Fruit fly (Drosophila melanogaster) whole organism, embryonic: ENCODE results near the gene CG12539.

ENCODE experiments used
- Aef1 ChIP-seq: fragments of 200-800 bp; sonication (Bioruptor generic); IDR thresholded peaks from 3 replicates; pipeline ENCODE4 v1.3.6; 2022; ENCODE audit warnings: missing biosample characterization, missing genetic modification characterization
- CG10274 ChIP-seq: fragments of 200-800 bp; sonication (Bioruptor generic); optimal IDR thresholded peaks from 3 replicates; lab custom pipeline; 2017; ENCODE audit warnings: missing biosample characterization, mild to moderate bottlenecking, missing genetic modification characterization
- CG12942 ChIP-seq: fragments of 200-800 bp; sonication (Bioruptor generic); optimal IDR thresholded peaks from 3 replicates; lab custom pipeline; 2016; ENCODE audit warnings: missing biosample characterization, missing genetic modification characterization
- CG13296 ChIP-seq: fragments of 200-800 bp; sonication (Bioruptor generic); optimal IDR thresholded peaks from 3 replicates; lab custom pipeline; 2018; ENCODE audit warnings: missing biosample characterization, mild to moderate bottlenecking, missing genetic modification characterization
- CG13894 ChIP-seq: fragments of 200-800 bp; sonication (Bioruptor generic); optimal IDR thresholded peaks from 3 replicates; lab custom pipeline; 2018; ENCODE audit warnings: missing biosample characterization, mild to moderate bottlenecking, missing genetic modification characterization, moderate library complexity
- CG17359 ChIP-seq: fragments of 200-800 bp; sonication (Bioruptor generic); optimal IDR thresholded peaks from 3 replicates; lab custom pipeline; 2018; ENCODE audit warnings: missing biosample characterization, mild to moderate bottlenecking, missing genetic modification characterization, moderate library complexity
- CG2129 ChIP-seq: fragments of 200-800 bp; sonication (Bioruptor generic); IDR thresholded peaks from 2 replicates; pipeline ENCODE4 v1.3.6; 2022; ENCODE audit warnings: missing biosample characterization, missing genetic modification characterization; ENCODE audit not compliant: partially characterized antibody
- CG2202 ChIP-seq: fragments of 200-800 bp; sonication (Bioruptor generic); optimal IDR thresholded peaks from 2 replicates; lab custom pipeline; 2018; ENCODE audit warnings: missing biosample characterization, mild to moderate bottlenecking, missing genetic modification characterization
- CG2678 ChIP-seq: fragments of 200-800 bp; sonication (Bioruptor generic); optimal IDR thresholded peaks from 3 replicates; lab custom pipeline; 2019; ENCODE audit warnings: missing biosample characterization, mild to moderate bottlenecking, missing genetic modification characterization, moderate library complexity
- CG30020 ChIP-seq: fragments of 200-800 bp; optimal IDR thresholded peaks from 2 replicates; lab custom pipeline; 2019; ENCODE audit warnings: missing biosample characterization, mild to moderate bottlenecking, missing genetic modification characterization, moderate library complexity
- CG30403 ChIP-seq: fragments of 200-800 bp; sonication (Bioruptor generic); optimal IDR thresholded peaks from 3 replicates; lab custom pipeline; 2016; ENCODE audit warnings: missing biosample characterization, missing genetic modification characterization
- CG3838 ChIP-seq: fragments of 200-800 bp; sonication (Bioruptor generic); optimal IDR thresholded peaks from 3 replicates; lab custom pipeline; 2016; ENCODE audit warnings: missing biosample characterization, missing genetic modification characterization
- CG4617 ChIP-seq: fragments of 200-800 bp; sonication (Bioruptor generic); optimal IDR thresholded peaks from 3 replicates; lab custom pipeline; 2016; ENCODE audit warnings: missing biosample characterization, missing genetic modification characterization, borderline replicate concordance
- CG6689 ChIP-seq: fragments of 200-800 bp; sonication (Bioruptor generic); IDR thresholded peaks from 2 replicates; pipeline ENCODE4 v1.3.6; 2022; ENCODE audit warnings: missing biosample characterization, missing genetic modification characterization
- CG6791 ChIP-seq: fragments of 200-800 bp; sonication (Bioruptor generic); IDR thresholded peaks from 3 replicates; pipeline ENCODE4 v1.3.6; 2022; ENCODE audit warnings: missing biosample characterization, missing genetic modification characterization; ENCODE audit not compliant: partially characterized antibody
- CG8359 ChIP-seq: fragments of 200-800 bp; sonication (Bioruptor generic); optimal IDR thresholded peaks from 2 replicates; lab custom pipeline; 2017; ENCODE audit warnings: missing biosample characterization, mild to moderate bottlenecking, missing genetic modification characterization, borderline replicate concordance
- CHES-1-like ChIP-seq: fragments of 200-800 bp; sonication (Bioruptor generic); optimal IDR thresholded peaks from 2 replicates; lab custom pipeline; 2016; ENCODE audit warnings: missing biosample characterization, missing genetic modification characterization
- HmgD ChIP-seq: fragments of 200-800 bp; sonication (Bioruptor generic); optimal IDR thresholded peaks from 3 replicates; lab custom pipeline; 2016; ENCODE audit warnings: missing biosample characterization, missing genetic modification characterization
- Kr ChIP-seq: fragments of 200-800 bp; sonication (Bioruptor generic); optimal IDR thresholded peaks from 2 replicates; lab custom pipeline; 2017; ENCODE audit warnings: missing biosample characterization, mild to moderate bottlenecking, missing genetic modification characterization
- MESR4 ChIP-seq: fragments of 200-800 bp; sonication (Bioruptor generic); optimal IDR thresholded peaks from 2 replicates; lab custom pipeline; 2018; ENCODE audit warnings: missing biosample characterization, mild to moderate bottlenecking, missing genetic modification characterization, moderate library complexity
- MTF-1 ChIP-seq: fragments of 200-800 bp; sonication (Bioruptor generic); optimal IDR thresholded peaks from 2 replicates; lab custom pipeline; 2018; ENCODE audit warnings: missing biosample characterization, mild to moderate bottlenecking, missing genetic modification characterization, borderline replicate concordance
- NC2β ChIP-seq: fragments of 200-800 bp; sonication (Bioruptor generic); optimal IDR thresholded peaks from 2 replicates; lab custom pipeline; 2016; ENCODE audit warnings: missing biosample characterization, missing genetic modification characterization
- Opbp ChIP-seq: fragments of 200-800 bp; sonication (Bioruptor generic); IDR thresholded peaks from 3 replicates; pipeline ENCODE4 v1.3.6; 2022; ENCODE audit warnings: missing biosample characterization, missing genetic modification characterization; ENCODE audit not compliant: partially characterized antibody
- Ptx1 ChIP-seq: fragments of 200-800 bp; sonication (Bioruptor generic); IDR thresholded peaks from 2 replicates; pipeline ENCODE4 v1.3.6; 2022; ENCODE audit warnings: missing biosample characterization, missing genetic modification characterization
- Ravus ChIP-seq: fragments of 200-800 bp; sonication (Bioruptor generic); IDR thresholded peaks from 2 replicates; pipeline ENCODE4 v1.3.6; 2022; ENCODE audit warnings: missing biosample characterization, missing genetic modification characterization
- Sox102F ChIP-seq: fragments of 200-800 bp; sonication (Bioruptor generic); optimal IDR thresholded peaks from 2 replicates; lab custom pipeline; 2018; ENCODE audit warnings: missing biosample characterization, mild to moderate bottlenecking, missing genetic modification characterization, moderate library complexity
- Sry-δ ChIP-seq: fragments of 200-800 bp; sonication (Bioruptor generic); optimal IDR thresholded peaks from 2 replicates; lab custom pipeline; 2016; ENCODE audit warnings: missing biosample characterization, missing genetic modification characterization
- Taf1 ChIP-seq: fragments of 200-800 bp; sonication (Bioruptor generic); IDR thresholded peaks from 2 replicates; pipeline ENCODE4 v1.3.6; 2022; ENCODE audit warnings: missing biosample characterization, missing genetic modification characterization
- Trl ChIP-seq, 3 experiments: fragments of >200 bp in 2 of 3; fragments of 200-800 bp in 1 of 3; sonication (Bioruptor generic) in 1 of 3; optimal IDR thresholded peaks; 2 replicates in 1 of 3; 3 replicates in 2 of 3; lab custom pipeline; 2016 to 2017; ENCODE audit warnings: missing biosample characterization in 1 of 3, missing genetic modification characterization in 1 of 3
- Usf ChIP-seq: fragments of 200-800 bp; sonication (Bioruptor generic); optimal IDR thresholded peaks from 2 replicates; lab custom pipeline; 2017; ENCODE audit warnings: missing genotype, missing biosample characterization, missing genetic modification characterization
- ab ChIP-seq: fragments of 200-800 bp; sonication (Bioruptor generic); optimal IDR thresholded peaks from 2 replicates; lab custom pipeline; 2016; ENCODE audit warnings: missing biosample characterization, missing genetic modification characterization
- chif ChIP-seq, 2 experiments: fragments of 200-800 bp; sonication (Bioruptor generic); optimal IDR thresholded peaks; 3 replicates each; lab custom pipeline; 2016; ENCODE audit warnings: missing biosample characterization in 2 of 2, missing genetic modification characterization in 2 of 2
- chinmo ChIP-seq: fragments of 200-800 bp; sonication (Bioruptor generic); IDR thresholded peaks from 4 replicates; pipeline ENCODE4 v1.3.6; 2022; ENCODE audit warnings: missing biosample characterization, missing genetic modification characterization; ENCODE audit not compliant: partially characterized antibody
- ci ChIP-seq: fragments of 200-800 bp; sonication (Bioruptor generic); IDR thresholded peaks from 3 replicates; pipeline ENCODE4 v1.3.6; 2022; ENCODE audit warnings: missing biosample characterization, missing genetic modification characterization
- crol ChIP-seq: fragments of 200-800 bp; sonication (Bioruptor generic); IDR thresholded peaks from 2 replicates; pipeline ENCODE4 v1.3.6; 2022; ENCODE audit warnings: missing biosample characterization, missing genetic modification characterization
- da ChIP-seq: fragments of 200-800 bp; sonication (Bioruptor generic); optimal IDR thresholded peaks from 2 replicates; lab custom pipeline; 2016; ENCODE audit warnings: missing biosample characterization, missing genetic modification characterization
- dpn ChIP-seq, 2 experiments: fragments of 200-800 bp; sonication (Bioruptor generic); optimal IDR thresholded peaks; 3 replicates each; lab custom pipeline; 2016; ENCODE audit warnings: missing biosample characterization in 2 of 2, missing genetic modification characterization in 2 of 2
- fru ChIP-seq: fragments of >200 bp; optimal IDR thresholded peaks from 2 replicates; lab custom pipeline; 2017
- gce ChIP-seq: fragments of 200-800 bp; sonication (Bioruptor generic); IDR thresholded peaks from 3 replicates; pipeline ENCODE4 v1.3.6; 2022; ENCODE audit warnings: missing biosample characterization, missing genetic modification characterization
- ham ChIP-seq: fragments of 200-800 bp; sonication (Bioruptor generic); IDR thresholded peaks from 2 replicates; pipeline ENCODE4 v1.3.6; 2022; ENCODE audit warnings: missing biosample characterization, missing genetic modification characterization
- kni ChIP-seq: fragments of 200-800 bp; sonication (Bioruptor generic); optimal IDR thresholded peaks from 3 replicates; lab custom pipeline; 2017; ENCODE audit warnings: mild to moderate bottlenecking, missing biosample characterization, missing genetic modification reagents, missing genetic modification characterization
- lbe ChIP-seq: fragments of 200-800 bp; sonication (Bioruptor generic); optimal IDR thresholded peaks from 2 replicates; lab custom pipeline; 2016; ENCODE audit warnings: missing biosample characterization, mild to moderate bottlenecking, missing genetic modification characterization
- pho ChIP-seq: fragments of 200-800 bp; sonication (Bioruptor generic); optimal IDR thresholded peaks from 2 replicates; lab custom pipeline; 2016; ENCODE audit warnings: missing biosample characterization, missing genetic modification characterization
- pita ChIP-seq: fragments of 200-800 bp; sonication (Bioruptor generic); optimal IDR thresholded peaks from 2 replicates; lab custom pipeline; 2017; ENCODE audit warnings: missing biosample characterization, mild to moderate bottlenecking, missing genetic modification characterization
- pnt ChIP-seq: fragments of 200-800 bp; sonication (Bioruptor generic); optimal IDR thresholded peaks from 3 replicates; lab custom pipeline; 2016; ENCODE audit warnings: missing biosample characterization, missing genetic modification characterization
- ssp ChIP-seq: fragments of 200-800 bp; sonication (Bioruptor generic); IDR thresholded peaks from 2 replicates; pipeline ENCODE4 v1.3.6; 2022; ENCODE audit warnings: missing biosample characterization, missing genetic modification characterization
- sug ChIP-seq: fragments of 200-800 bp; optimal IDR thresholded peaks from 2 replicates; lab custom pipeline; 2019; ENCODE audit warnings: missing biosample characterization, mild to moderate bottlenecking, missing genetic modification characterization, moderate library complexity
- ttk ChIP-seq: fragments of 200-800 bp; sonication (Bioruptor generic); IDR thresholded peaks from 2 replicates; pipeline ENCODE4 v2.1.2; 2022; ENCODE audit warnings: missing biosample characterization, missing genetic modification characterization
- twi ChIP-seq: fragments of 200-800 bp; optimal IDR thresholded peaks from 2 replicates; lab custom pipeline; 2019; ENCODE audit warnings: missing biosample characterization, mild to moderate bottlenecking, missing genetic modification characterization, moderate library complexity
- usp ChIP-seq: fragments of >200 bp; optimal IDR thresholded peaks from 2 replicates; lab custom pipeline; 2017; ENCODE audit warnings: missing biosample characterization, missing genetic modification characterization

CG12539 gene

DNA sequence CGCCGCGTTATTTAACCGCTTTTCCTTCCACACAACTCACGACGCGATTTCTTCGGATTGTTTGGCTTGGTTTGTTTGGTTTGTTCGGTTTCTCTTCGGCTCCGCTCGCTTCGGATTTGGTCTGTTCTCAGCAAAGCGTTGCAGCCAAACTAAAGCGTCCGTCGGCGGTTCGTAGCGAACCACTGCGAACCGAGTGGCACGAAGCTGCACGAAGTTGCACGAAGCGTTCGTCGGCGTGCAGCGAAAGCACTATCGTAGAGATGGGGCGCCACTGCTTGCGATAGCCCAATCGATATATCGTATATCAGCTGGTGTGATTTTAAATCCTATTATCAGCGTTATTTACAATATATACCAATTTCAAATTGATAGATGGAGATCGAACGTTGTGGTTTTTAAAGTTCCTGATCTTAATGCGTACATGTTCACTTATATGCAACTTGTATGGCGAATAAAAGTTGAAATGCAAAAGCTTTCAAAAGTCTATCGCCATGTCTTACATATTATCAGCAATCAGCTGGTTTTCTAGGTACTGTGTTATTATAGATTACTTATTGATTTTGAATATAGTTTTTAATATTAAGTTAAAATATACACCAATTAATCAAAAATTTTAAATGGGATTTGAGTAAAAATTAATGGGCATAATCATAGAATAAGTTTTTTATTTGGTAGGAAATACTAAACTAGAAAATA is 18.5 kb downstream of the CG12539 start, which contains the start of gene rut (continued):
- TF ChIP-seq chinmo (GFP tag; lab: Robert Waterston, UW) (peak; percentile 97), CG30020 (tag; lab: Kevin White, UChicago) (no peak), da (GFP tag; lab: Kevin White, UChicago) (no peak), kni (no peak), Taf1 (GFP tag; lab: Robert Waterston, UW) (no peak), CG2678 (tag; lab: Kevin White, UChicago) (no peak), gce (GFP tag; lab: Robert Waterston, UW) (no peak), usp (GFP tag; lab: Kevin White, UChicago) (no peak), ci (GFP tag; lab: Robert Waterston, UW) (peak; percentile 75; the same call in 2 of the 3 replicates), Sry-δ (GFP tag; lab: Kevin White, UChicago) (peak; percentile 91), MTF-1 (peak; percentile 9), Kr (no peak), HmgD (GFP tag; lab: Kevin White, UChicago) (peak; percentile 3), CG6791 (GFP tag; lab: Robert Waterston, UW) (peak; percentile 96), Sox102F (GFP tag; lab: Kevin White, UChicago) (no peak), CG17359 (tag; lab: Kevin White, UChicago) (no peak), MESR4 (GFP tag; lab: Kevin White, UChicago) (peak; percentile 4), twi (tag; lab: Kevin White, UChicago) (no peak), ab (GFP tag; lab: Kevin White, UChicago) (no peak), CG12942 (GFP tag; lab: Kevin White, UChicago) (no peak), ham (GFP tag; lab: Robert Waterston, UW) (no peak), CHES-1-like (GFP tag; lab: Kevin White, UChicago) (no peak), CG4617 (GFP tag; lab: Kevin White, UChicago) (no peak), CG8359 (GFP tag; lab: Kevin White, UChicago) (no peak), CG3838 (GFP tag; lab: Kevin White, UChicago) (no peak), crol (GFP tag; lab: Robert Waterston, UW) (no peak), ttk (GFP tag; lab: Robert Waterston, UW) (no peak), CG6689 (GFP tag; lab: Robert Waterston, UW) (0 out of 2 replicates have a peak, but pooled peaks have one; percentile 7), fru (lab: Kevin White, UChicago) (no peak), CG13894 (tag; lab: Kevin White, UChicago) (peak; percentile 20), Opbp (GFP tag; lab: Robert Waterston, UW) (peak; percentile 95), CG13296 (GFP tag; lab: Kevin White, UChicago) (no peak), chif (GFP tag; optimal IDR thresholded peaks at IDR 0.05; lab: Kevin White, UChicago) (no peak), CG30403 (GFP tag; lab: Kevin White, UChicago) (no peak), pita (GFP tag; lab: Kevin White, UChicago) (no peak), dpn (GFP tag; optimal IDR thresholded peaks at IDR 0.05; lab: Kevin White, UChicago) (no peak), Ptx1 (GFP tag; lab: Robert Waterston, UW) (no peak), ssp (GFP tag; lab: Robert Waterston, UW) (0 out of 2 replicates have a peak, but pooled peaks have one; percentile 21), NC2β (GFP tag; lab: Kevin White, UChicago) (no peak), CG2129 (peak; percentile 65), Ravus (no peak), pnt (GFP tag; lab: Kevin White, UChicago) (no peak), sug (tag; lab: Kevin White, UChicago) (peak; percentile 13), Aef1 (GFP tag; lab: Robert Waterston, UW) (no peak), CG10274 (GFP tag; lab: Kevin White, UChicago) (peak; percentile 14), Usf (GFP tag; lab: Kevin White, UChicago) (no peak), pho (no peak), CG2202 (tag; lab: Kevin White, UChicago) (no peak), lbe (GFP tag; lab: Kevin White, UChicago) (no peak), Trl (optimal IDR thresholded peaks at IDR 0.05; lab: Kevin White, UChicago) (no peak), Trl (GFP tag; optimal IDR thresholded peaks at IDR 0.05; lab: Kevin White, UChicago) (peak; percentile 49)
